Fruit fly (Drosophila melanogaster) whole organism, wandering third instar larva: ENCODE data around the gene Pex19.

Experiments
- CG32264 ChIP-seq: fragments of 200-800 bp; sonication (Bioruptor generic); optimal IDR thresholded peaks from 2 replicates; lab custom pipeline; 2016; ENCODE audit warnings: missing biosample characterization, missing genetic modification characterization
- CG9705 ChIP-seq: fragments of 200-800 bp; sonication (Bioruptor generic); optimal IDR thresholded peaks from 2 replicates; lab custom pipeline; 2018; ENCODE audit warnings: missing biosample characterization, mild to moderate bottlenecking, missing genetic modification characterization
- Dfd ChIP-seq: fragments of >200 bp; optimal IDR thresholded peaks from 2 replicates; lab custom pipeline; 2017; ENCODE audit warnings: missing biosample characterization, missing genetic modification characterization
- Dif ChIP-seq: fragments of 200-275, 200-300 bp; sonication (Bioruptor generic); optimal IDR thresholded peaks from 2 replicates; lab custom pipeline; 2018; ENCODE audit warnings: missing biosample characterization, missing genetic modification characterization; ENCODE audit not compliant: partially characterized antibody
- GATAd ChIP-seq: sonication (Bioruptor generic); optimal IDR thresholded peaks from 2 replicates; lab custom pipeline; 2016; ENCODE audit warnings: missing biosample characterization, missing genetic modification characterization
- HLH106 ChIP-seq: fragments of 200-800 bp; optimal IDR thresholded peaks from 3 replicates; lab custom pipeline; 2019; ENCODE audit warnings: missing biosample characterization, mild to moderate bottlenecking, missing genetic modification characterization, moderate library complexity
- Hr78 ChIP-seq: fragments of >200 bp; optimal IDR thresholded peaks from 2 replicates; lab custom pipeline; 2017; ENCODE audit warnings: missing biosample characterization, missing genetic modification characterization
- Jra ChIP-seq: sonication (Bioruptor generic); optimal IDR thresholded peaks from 2 replicates; lab custom pipeline; 2016; ENCODE audit warnings: missing biosample characterization, missing genetic modification characterization
- Mio ChIP-seq: sonication (Bioruptor generic); optimal IDR thresholded peaks from 2 replicates; lab custom pipeline; 2016; ENCODE audit warnings: missing biosample characterization, missing genetic modification characterization
- Myc ChIP-seq: fragments of >200 bp; optimal IDR thresholded peaks from 2 replicates; lab custom pipeline; 2017
- N ChIP-seq: fragments of >200 bp; optimal IDR thresholded peaks from 2 replicates; lab custom pipeline; 2018; ENCODE audit warnings: missing biosample characterization, missing external identifiers, missing genetic modification characterization
- OdsH ChIP-seq: fragments of 200-800 bp; sonication (Bioruptor generic); optimal IDR thresholded peaks from 2 replicates; lab custom pipeline; 2016; ENCODE audit warnings: missing biosample characterization, mild to moderate bottlenecking, missing genetic modification characterization
- Rel ChIP-seq, 2 experiments: fragments of 200-800 bp; sonication (Bioruptor generic) in 1 of 2; optimal IDR thresholded peaks; 2 replicates in 1 of 2; 3 replicates in 1 of 2; lab custom pipeline; 2016 to 2019; ENCODE audit warnings: mild to moderate bottlenecking in 2 of 2, missing biosample characterization in 2 of 2, missing genetic modification characterization in 2 of 2, moderate library complexity in 1 of 2
- Sp1 ChIP-seq: fragments of 200-800 bp; sonication (Bioruptor generic); optimal IDR thresholded peaks from 3 replicates; lab custom pipeline; 2019; ENCODE audit warnings: missing biosample characterization, mild to moderate bottlenecking, missing genetic modification characterization, moderate library complexity
- br ChIP-seq: fragments of 200-800 bp; sonication (Bioruptor generic); optimal IDR thresholded peaks from 2 replicates; lab custom pipeline; 2016; ENCODE audit warnings: missing biosample characterization, missing genetic modification characterization
- dl ChIP-seq, 2 experiments: fragments of 175-275, 200-275 bp in 1 of 2; fragments of 200-275 bp in 1 of 2; sonication (Bioruptor generic); optimal IDR thresholded peaks; lab custom pipeline; 2018; ENCODE audit warnings: mild to moderate bottlenecking in 2 of 2, missing biosample characterization in 2 of 2, missing genetic modification characterization in 2 of 2, moderate library complexity in 2 of 2; ENCODE audit not compliant: partially characterized antibody in 2 of 2, insufficient read depth in 1 of 2
- dmrt93B ChIP-seq: fragments of 200-800 bp; sonication (Bioruptor generic); optimal IDR thresholded peaks from 2 replicates; lab custom pipeline; 2018; ENCODE audit warnings: missing biosample characterization, mild to moderate bottlenecking, missing genetic modification characterization
- dsf ChIP-seq: sonication (Bioruptor generic); optimal IDR thresholded peaks from 2 replicates; lab custom pipeline; 2016; ENCODE audit warnings: missing biosample characterization, missing genetic modification characterization, borderline replicate concordance
- ey ChIP-seq: fragments of 200-800 bp; sonication (Bioruptor generic); optimal IDR thresholded peaks from 2 replicates; lab custom pipeline; 2016; ENCODE audit warnings: missing biosample characterization, missing genetic modification characterization
- foxo ChIP-seq, 2 experiments: fragments of 200-800 bp; sonication (Bioruptor generic); optimal IDR thresholded peaks; 2 replicates in 1 of 2; 3 replicates in 1 of 2; lab custom pipeline; 2016 to 2017; ENCODE audit warnings: missing biosample characterization in 2 of 2, missing genetic modification characterization in 2 of 2
- fru ChIP-seq: fragments of 200-800 bp; sonication (Bioruptor generic); optimal IDR thresholded peaks from 3 replicates; lab custom pipeline; 2016; ENCODE audit warnings: missing biosample characterization, mild to moderate bottlenecking, missing genetic modification characterization
- jim ChIP-seq: fragments of 175-275, 200-325 bp; sonication (Bioruptor generic); optimal IDR thresholded peaks from 2 replicates; lab custom pipeline; 2016; ENCODE audit warnings: missing biosample characterization, mild to moderate bottlenecking, missing genetic modification characterization
- lola ChIP-seq: fragments of >200 bp; optimal IDR thresholded peaks from 2 replicates; lab custom pipeline; 2017; ENCODE audit warnings: missing biosample characterization, missing genetic modification characterization
- pan ChIP-seq: fragments of >200 bp; optimal IDR thresholded peaks from 2 replicates; lab custom pipeline; 2017
- psq ChIP-seq: fragments of 200-800 bp; sonication (Bioruptor generic); optimal IDR thresholded peaks from 3 replicates; lab custom pipeline; 2017; ENCODE audit warnings: missing biosample characterization, mild to moderate bottlenecking, missing genetic modification characterization, moderate library complexity
- rgr ChIP-seq: fragments of 200-800 bp; sonication (Bioruptor generic); optimal IDR thresholded peaks from 3 replicates; lab custom pipeline; 2016; ENCODE audit warnings: missing biosample characterization, mild to moderate bottlenecking, missing genetic modification characterization
- sage ChIP-seq: fragments of 200-800 bp; sonication (Bioruptor generic); optimal IDR thresholded peaks from 2 replicates; lab custom pipeline; 2016; ENCODE audit warnings: missing biosample characterization, mild to moderate bottlenecking, missing genetic modification characterization
- sv ChIP-seq: fragments of 200-800 bp; sonication (Bioruptor generic); optimal IDR thresholded peaks from 3 replicates; lab custom pipeline; 2016; ENCODE audit warnings: missing biosample characterization, missing genetic modification characterization

The Pex19 gene

dm6 chr2L:12097698-12098097, 6.1 kb downstream of the Pex19 start, which contains the start of gene Ced-12:
Ced-12 (plus strand) TSS chr2L:12097838.
- TF ChIP-seq dmrt93B (GFP tag; lab: Kevin White, UChicago) (no peak), dsf (GFP tag; lab: Kevin White, UChicago) (no peak), Sp1 (GFP tag; lab: Kevin White, UChicago) (no peak), fru (no peak), Rel (GFP tag; optimal IDR thresholded peaks at IDR 0.05; lab: Kevin White, UChicago) (no peak), Rel (tag; optimal IDR thresholded peaks at IDR 0.05; lab: Kevin White, UChicago) (no peak), pan (lab: Kevin White, UChicago) (no peak), sv (GFP tag; lab: Kevin White, UChicago) (no peak), sage (no peak), Dfd (GFP tag; lab: Kevin White, UChicago) (no peak), N (GFP tag; lab: Kevin White, UChicago) (no peak), dl (GFP tag; optimal IDR thresholded peaks at IDR 0.05; lab: Kevin White, UChicago; ENCODE audit: insufficient read depth in 1 of 2, partially characterized antibody in 2 of 2) (no peak), GATAd (GFP tag; lab: Kevin White, UChicago) (no peak), lola (GFP tag; lab: Kevin White, UChicago) (no peak)
- TF ChIP-seq, all 38 proteins: peak for 0

dm6 chr2L:12103231-12104210, 11.9 kb downstream of the Pex19 start, which contains the start of the genes Patsas and ThrRS:
Patsas (minus strand) TSS chr2L:12103285.
ThrRS (plus strand) TSS chr2L:12103751.
- TF ChIP-seq sv (GFP tag; lab: Kevin White, UChicago) = peak; percentile 85
- peak in 1 of 2 experiments; percentile 83 for TF ChIP-seq foxo (GFP tag; optimal IDR thresholded peaks at IDR 0.05; lab: Kevin White, UChicago)
- TF ChIP-seq CG9705 (GFP tag; lab: Kevin White, UChicago) = peak; percentile 43
- TF ChIP-seq ey (GFP tag; lab: Kevin White, UChicago) = peak; percentile 66
- TF ChIP-seq OdsH (GFP tag; lab: Kevin White, UChicago) = peak; percentile 61
- no peak for TF ChIP-seq Jra (GFP tag; lab: Kevin White, UChicago)
- TF ChIP-seq Rel (GFP tag; optimal IDR thresholded peaks at IDR 0.05; lab: Kevin White, UChicago) = no peak
- TF ChIP-seq Rel (tag; optimal IDR thresholded peaks at IDR 0.05; lab: Kevin White, UChicago) = peak; percentile 36
- TF ChIP-seq HLH106 = peak; percentile 82
- peak; percentile 6 for TF ChIP-seq Myc (lab: Kevin White, UChicago)
- peak; percentile 77 for TF ChIP-seq rgr (GFP tag; lab: Kevin White, UChicago)
- TF ChIP-seq sage = no peak
- TF ChIP-seq Sp1 (GFP tag; lab: Kevin White, UChicago) = peak; percentile 78
- peak; percentile 77 for TF ChIP-seq N (GFP tag; lab: Kevin White, UChicago)
- TF ChIP-seq psq (GFP tag; lab: Kevin White, UChicago) = peak; percentile 55
- no peak for TF ChIP-seq Dfd (GFP tag; lab: Kevin White, UChicago)
- TF ChIP-seq lola (GFP tag; lab: Kevin White, UChicago) = no peak
- TF ChIP-seq br (GFP tag; lab: Kevin White, UChicago) = peak; percentile 56
- TF ChIP-seq Hr78 = peak; percentile 30
- no peak for TF ChIP-seq CG32264 (GFP tag; lab: Kevin White, UChicago)
- no peak for TF ChIP-seq dl (GFP tag; optimal IDR thresholded peaks at IDR 0.05; lab: Kevin White, UChicago; ENCODE audit: insufficient read depth in 1 of 2, partially characterized antibody in 2 of 2)
- no peak for TF ChIP-seq Dif (GFP tag; lab: Kevin White, UChicago)
- TF ChIP-seq, all 38 proteins: peak for 14

- TF ChIP-seq Rel (GFP tag; optimal IDR thresholded peaks at IDR 0.05; lab: Kevin White, UChicago) = no peak
- TF ChIP-seq Rel (tag; optimal IDR thresholded peaks at IDR 0.05; lab: Kevin White, UChicago) = no peak
- TF ChIP-seq jim = no peak
- TF ChIP-seq Dif (GFP tag; lab: Kevin White, UChicago) = no peak
- TF ChIP-seq pan (lab: Kevin White, UChicago) = no peak
- no peak for TF ChIP-seq br (GFP tag; lab: Kevin White, UChicago)
- TF ChIP-seq Mio (GFP tag; lab: Kevin White, UChicago) = no peak
Observed at dm6 chr2L:12107087-12107486, 15.5 kb downstream of the Pex19 start.
